Worm (Caenorhabditis elegans): ENCODE measurements around the gene Y71H2AM.1.

Gene Y71H2AM.1

ce11 chrIII:2801800-2802515 is 24.9 kb upstream of the Y71H2AM.1 start, which contains the start of the genes twk-45 and Y71H2AM.25:
twk-45 (minus strand) TSS chrIII:2801900.
Y71H2AM.25 (plus strand) TSS chrIII:2802465.
- TF ChIP-seq snpc-4 (tag; optimal IDR thresholded peaks at IDR 0.05): no peak
- TF ChIP-seq nhr-67 (tag; optimal IDR thresholded peaks at IDR 0.05): no peak
- TF ChIP-seq pha-4 (tag; optimal IDR thresholded peaks at IDR 0.05): no peak
- no peak for TF ChIP-seq daf-12 (tag; optimal IDR thresholded peaks at IDR 0.05)
- no peak for TF ChIP-seq ZK546.5 (tag; optimal IDR thresholded peaks at IDR 0.05)
- TF ChIP-seq egl-27 (tag; optimal IDR thresholded peaks at IDR 0.05): no peak
- TF ChIP-seq lsy-12 (tag; optimal IDR thresholded peaks at IDR 0.05): no peak
- no peak for TF ChIP-seq sea-2 (GFP tag; optimal IDR thresholded peaks at IDR 0.05)
- no peak for TF ChIP-seq nhr-25 (tag; optimal IDR thresholded peaks at IDR 0.05)
- no peak for TF ChIP-seq egl-5 (tag; optimal IDR thresholded peaks at IDR 0.05)
- TF ChIP-seq lin-15B (tag; optimal IDR thresholded peaks at IDR 0.05): no peak
- no peak for TF ChIP-seq nhr-12 (tag; optimal IDR thresholded peaks at IDR 0.05)
- no peak for TF ChIP-seq ceh-16 (tag; optimal IDR thresholded peaks at IDR 0.05)
- no peak for TF ChIP-seq elt-2 (tag; optimal IDR thresholded peaks at IDR 0.05)
- no peak for TF ChIP-seq ztf-4 (tag; optimal IDR thresholded peaks at IDR 0.05)
- TF ChIP-seq nhr-43 (tag; optimal IDR thresholded peaks at IDR 0.05; ENCODE audit: poor library complexity, severe bottlenecking): no peak

ce11 chrIII:2804461-2804860 is 22.4 kb upstream of the Y71H2AM.1 start:
- peak; percentile 18 for TF ChIP-seq elt-2 (tag; optimal IDR thresholded peaks at IDR 0.05)
- TF ChIP-seq nfya-1 (tag; optimal IDR thresholded peaks at IDR 0.05; ENCODE audit: insufficient read depth): peak; percentile 72
- TF ChIP-seq snpc-4 (tag; optimal IDR thresholded peaks at IDR 0.05): peak; percentile 42
- no peak for TF ChIP-seq eor-1 (tag; optimal IDR thresholded peaks at IDR 0.05)
- peak; percentile 15 for TF ChIP-seq nhr-43 (tag; optimal IDR thresholded peaks at IDR 0.05; ENCODE audit: poor library complexity, severe bottlenecking)
- peak; percentile 20 for TF ChIP-seq pqm-1 (tag; optimal IDR thresholded peaks at IDR 0.05)
- TF ChIP-seq R02D3.7 (tag; optimal IDR thresholded peaks at IDR 0.05): no peak
- TF ChIP-seq nhr-25 (tag; optimal IDR thresholded peaks at IDR 0.05): peak; percentile 61
- TF ChIP-seq fkh-2 (tag; optimal IDR thresholded peaks at IDR 0.05): peak; percentile 45
- no peak for TF ChIP-seq egl-5 (tag; optimal IDR thresholded peaks at IDR 0.05)
- TF ChIP-seq hmg-11 (tag; optimal IDR thresholded peaks at IDR 0.05): peak; percentile 6
- TF ChIP-seq pha-4 (tag; optimal IDR thresholded peaks at IDR 0.05): peak; percentile 96
- TF ChIP-seq lin-15B (tag; optimal IDR thresholded peaks at IDR 0.05): peak; percentile 63
- no peak for TF ChIP-seq lsy-12 (tag; optimal IDR thresholded peaks at IDR 0.05)
- no peak for TF ChIP-seq nhr-67 (tag; optimal IDR thresholded peaks at IDR 0.05)
- TF ChIP-seq nhr-23 (tag; optimal IDR thresholded peaks at IDR 0.05): peak; percentile 81
- no peak for TF ChIP-seq egl-27 (tag; optimal IDR thresholded peaks at IDR 0.05)

ce11 chrIII:2805084-2805483 is 21.8 kb upstream of the Y71H2AM.1 start, which contains the start of gene Y71H2AM.3:
Y71H2AM.3 (plus strand) TSS chrIII:2805430.
- TF ChIP-seq tbx-2 (tag; optimal IDR thresholded peaks at IDR 0.05): no peak
- no peak for TF ChIP-seq nhr-43 (tag; optimal IDR thresholded peaks at IDR 0.05; ENCODE audit: poor library complexity, severe bottlenecking)
- no peak for TF ChIP-seq zag-1 (tag; optimal IDR thresholded peaks at IDR 0.05)
- peak; percentile 68 for TF ChIP-seq ama-1 (optimal IDR thresholded peaks at IDR 0.05)
- TF ChIP-seq nhr-23 (tag; optimal IDR thresholded peaks at IDR 0.05): peak; percentile 26
- peak; percentile 4 for TF ChIP-seq ceh-28 (tag; optimal IDR thresholded peaks at IDR 0.05)
- no peak for TF ChIP-seq nhr-76 (tag; optimal IDR thresholded peaks at IDR 0.05)
- TF ChIP-seq nhr-25 (tag; optimal IDR thresholded peaks at IDR 0.05): no peak
- TF ChIP-seq lin-15B (tag; optimal IDR thresholded peaks at IDR 0.05): peak; percentile 76
- peak; percentile 3 for TF ChIP-seq jun-1 (tag; optimal IDR thresholded peaks at IDR 0.05)
- peak; percentile 56 for TF ChIP-seq pha-4 (tag; optimal IDR thresholded peaks at IDR 0.05)
- peak; percentile 52 for TF ChIP-seq nfya-1 (tag; optimal IDR thresholded peaks at IDR 0.05; ENCODE audit: insufficient read depth)

- TF ChIP-seq elt-2 (tag; optimal IDR thresholded peaks at IDR 0.05) (peak; percentile 3), nhr-43 (tag; optimal IDR thresholded peaks at IDR 0.05; ENCODE audit: poor library complexity, severe bottlenecking) (peak; percentile 14), pha-4 (tag; optimal IDR thresholded peaks at IDR 0.05) (no peak), nhr-25 (tag; optimal IDR thresholded peaks at IDR 0.05) (no peak), sea-2 (GFP tag; optimal IDR thresholded peaks at IDR 0.05) (no peak), aly-2 (tag; optimal IDR thresholded peaks at IDR 0.05) (peak; percentile 38), zag-1 (tag; optimal IDR thresholded peaks at IDR 0.05) (no peak)
Observed at ce11 chrIII:2811410-2811809, 15.5 kb upstream of the Y71H2AM.1 start.

All from whole organism, L3 larva.